Worm (Caenorhabditis elegans) whole organism, early embryonic: ENCODE measurements around the gene fbxa-75.

Experiments used
- B0310.2 ChIP-seq: sonication (generic microtip); optimal IDR thresholded peaks from 2 replicates; lab custom pipeline; 2016; ENCODE audit warnings: mild to moderate bottlenecking, missing genetic modification characterization, missing compliant biosample characterization
- F13C5.2 ChIP-seq: sonication (generic microtip); optimal IDR thresholded peaks from 2 replicates; lab custom pipeline; 2017; ENCODE audit warnings: mild to moderate bottlenecking, missing genetic modification characterization, inconsistent platforms, missing compliant biosample characterization
- aly-1 ChIP-seq: sonication (generic microtip); optimal IDR thresholded peaks from 2 replicates; lab custom pipeline; 2016; ENCODE audit warnings: missing genetic modification characterization, missing compliant biosample characterization
- ama-1 ChIP-seq: fragments of 150-350 bp; optimal IDR thresholded peaks from 2 replicates; lab custom pipeline; 2014
- ets-7 ChIP-seq: sonication (generic microtip); optimal IDR thresholded peaks from 2 replicates; lab custom pipeline; 2016; ENCODE audit warnings: missing genotype, missing genetic modification characterization, missing compliant biosample characterization
- flt-1 ChIP-seq: fragments of 200-800 bp; sonication (Bioruptor generic); IDR thresholded peaks from 2 replicates; pipeline ENCODE4 v1.3.6; 2022; ENCODE audit warnings: missing genetic modification characterization, missing compliant biosample characterization
- hmbx-1 ChIP-seq: sonication (generic microtip); optimal IDR thresholded peaks from 2 replicates; lab custom pipeline; 2016; ENCODE audit warnings: mild to moderate bottlenecking, missing genetic modification characterization, missing compliant biosample characterization
- hmg-4 ChIP-seq: fragments of 200-800 bp; sonication (Bioruptor generic); optimal IDR thresholded peaks from 2 replicates; lab custom pipeline; 2018; ENCODE audit warnings: mild to moderate bottlenecking, missing genetic modification characterization, missing compliant biosample characterization
- hnd-1 ChIP-seq: sonication (generic microtip); optimal IDR thresholded peaks from 2 replicates; lab custom pipeline; 2016; ENCODE audit warnings: missing genetic modification characterization, missing compliant biosample characterization
- pes-1 ChIP-seq: fragments of 200-800 bp; sonication (Bioruptor generic); IDR thresholded peaks from 2 replicates; pipeline ENCODE4 v1.3.6; 2022; ENCODE audit warnings: missing genetic modification reagents, missing genetic modification characterization, missing compliant biosample characterization
- scrt-1 ChIP-seq: fragments of 200-800 bp; sonication (Bioruptor generic); IDR thresholded peaks from 2 replicates; pipeline ENCODE4 v1.3.6; 2022; ENCODE audit warnings: missing genetic modification characterization, missing compliant biosample characterization
- sea-1 ChIP-seq: fragments of 200-800 bp; sonication (Bioruptor generic); conservative IDR thresholded peaks from 2 replicates; pipeline ENCODE4 v1.3.6; 2022; ENCODE audit warnings: missing genetic modification characterization, missing compliant biosample characterization
- tbx-11 ChIP-seq: fragments of 200-800 bp; sonication (Bioruptor generic); IDR thresholded peaks from 2 replicates; pipeline ENCODE4 v1.3.6; 2022; ENCODE audit warnings: missing genetic modification characterization, missing compliant biosample characterization
- tra-4 ChIP-seq: sonication (generic microtip); optimal IDR thresholded peaks from 2 replicates; lab custom pipeline; 2017; ENCODE audit warnings: missing genetic modification characterization, missing compliant biosample characterization

Gene fbxa-75

DNA sequence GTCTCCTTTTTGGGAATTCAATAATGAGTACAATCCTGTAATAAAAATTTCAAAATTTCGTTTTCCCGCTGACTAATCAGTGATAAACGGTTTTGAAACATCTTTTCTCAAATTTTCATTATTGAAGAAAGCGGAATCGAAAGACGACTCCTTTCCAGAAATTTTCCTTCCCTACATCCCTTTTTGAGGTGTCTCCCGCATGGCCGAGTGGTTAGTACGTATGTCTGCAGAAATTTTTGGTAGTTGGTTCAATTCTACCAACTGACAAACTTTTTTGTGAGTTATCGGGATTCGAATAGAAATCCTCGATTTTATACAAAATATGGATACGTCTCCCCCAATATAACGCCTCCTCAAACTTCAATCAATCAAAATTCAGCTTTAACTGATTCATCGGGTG, 51.0 kb downstream of the fbxa-75 start:
- no peak for TF ChIP-seq ets-7 (tag; lab: Kevin White, UChicago)
- TF ChIP-seq F13C5.2 (tag; lab: Kevin White, UChicago), result no peak
- TF ChIP-seq hmg-4 (GFP tag; lab: Kevin White, UChicago), result no peak
- no peak for TF ChIP-seq B0310.2
- no peak for TF ChIP-seq pes-1 (GFP tag; lab: Robert Waterston, UW)
- TF ChIP-seq aly-1, result no peak
- no peak for TF ChIP-seq scrt-1
- TF ChIP-seq tra-4 (tag; lab: Kevin White, UChicago), result no peak
- no peak for TF ChIP-seq hmbx-1
- no peak for TF ChIP-seq flt-1 (GFP tag; lab: Robert Waterston, UW)
- no peak for TF ChIP-seq sea-1 (GFP tag; lab: Robert Waterston, UW)
- TF ChIP-seq hnd-1 (tag; lab: Kevin White, UChicago), result no peak
- TF ChIP-seq tbx-11 (GFP tag; lab: Robert Waterston, UW), result no peak
- TF ChIP-seq ama-1 (lab: Kevin White, UChicago), result no peak
